Worm (Caenorhabditis elegans): Measurements from ENCODE around the gene acdh-12.

- TF ChIP-seq dao-5 (tag; optimal IDR thresholded peaks at IDR 0.05) (no peak), W03F9.2 (tag; optimal IDR thresholded peaks at IDR 0.05) (no peak)
These were observed 9.9 kb upstream of the acdh-12 start, which contains the start of gene srd-59 for ce11 chrII:7205388-7205787.
